Fruit fly (Drosophila melanogaster) whole organism, wandering third instar larva: ENCODE measurements around the gene CCT6.

ENCODE experiments used
- Abd-B ChIP-seq: fragments of >200 bp; optimal IDR thresholded peaks from 2 replicates; lab custom pipeline; 2017; ENCODE audit warnings: missing biosample characterization, missing genetic modification characterization
- Hr83 ChIP-seq: fragments of 200-300 bp; sonication (Bioruptor generic); optimal IDR thresholded peaks from 2 replicates; lab custom pipeline; 2016; ENCODE audit warnings: missing biosample characterization, mild to moderate bottlenecking, missing genetic modification characterization, moderate library complexity; ENCODE audit not compliant: poor library complexity, severe bottlenecking
- Jra ChIP-seq: sonication (Bioruptor generic); optimal IDR thresholded peaks from 2 replicates; lab custom pipeline; 2016; ENCODE audit warnings: missing biosample characterization, missing genetic modification characterization
- Myc ChIP-seq: fragments of >200 bp; optimal IDR thresholded peaks from 2 replicates; lab custom pipeline; 2017
- Rel ChIP-seq, 2 experiments: fragments of 200-800 bp; sonication (Bioruptor generic) in 1 of 2; optimal IDR thresholded peaks; 2 replicates in 1 of 2; 3 replicates in 1 of 2; lab custom pipeline; 2016 to 2019; ENCODE audit warnings: mild to moderate bottlenecking in 2 of 2, missing biosample characterization in 2 of 2, missing genetic modification characterization in 2 of 2, moderate library complexity in 1 of 2
- br ChIP-seq: fragments of 200-800 bp; sonication (Bioruptor generic); optimal IDR thresholded peaks from 2 replicates; lab custom pipeline; 2016; ENCODE audit warnings: missing biosample characterization, missing genetic modification characterization
- fru ChIP-seq: fragments of 200-800 bp; sonication (Bioruptor generic); optimal IDR thresholded peaks from 3 replicates; lab custom pipeline; 2016; ENCODE audit warnings: missing biosample characterization, mild to moderate bottlenecking, missing genetic modification characterization
- h ChIP-seq: fragments of 200-800 bp; sonication (Bioruptor generic); optimal IDR thresholded peaks from 3 replicates; lab custom pipeline; 2016; ENCODE audit warnings: missing biosample characterization, mild to moderate bottlenecking, missing genetic modification characterization
- pan ChIP-seq: fragments of >200 bp; optimal IDR thresholded peaks from 2 replicates; lab custom pipeline; 2017
- psq ChIP-seq: fragments of 200-800 bp; sonication (Bioruptor generic); optimal IDR thresholded peaks from 3 replicates; lab custom pipeline; 2017; ENCODE audit warnings: missing biosample characterization, mild to moderate bottlenecking, missing genetic modification characterization, moderate library complexity
- sv ChIP-seq: fragments of 200-800 bp; sonication (Bioruptor generic); optimal IDR thresholded peaks from 3 replicates; lab custom pipeline; 2016; ENCODE audit warnings: missing biosample characterization, missing genetic modification characterization
- usp ChIP-seq: fragments of >200 bp; optimal IDR thresholded peaks from 2 replicates; lab custom pipeline; 2017; ENCODE audit warnings: missing biosample characterization, missing genetic modification characterization

dm6 chrX:15740881-15741280 lies 5.6 kb upstream of the CCT6 start:
- TF ChIP-seq usp (GFP tag; lab: Kevin White, UChicago) (no peak), sv (GFP tag; lab: Kevin White, UChicago) (no peak), h (no peak), Jra (GFP tag; lab: Kevin White, UChicago) (no peak), Hr83 (GFP tag; lab: Kevin White, UChicago) (no peak), psq (GFP tag; lab: Kevin White, UChicago) (no peak), fru (GFP tag; lab: Kevin White, UChicago) (no peak), br (GFP tag; lab: Kevin White, UChicago) (no peak), Rel (GFP tag; optimal IDR thresholded peaks at IDR 0.05; lab: Kevin White, UChicago) (no peak), Rel (tag; optimal IDR thresholded peaks at IDR 0.05; lab: Kevin White, UChicago) (no peak), Myc (no peak), Abd-B (GFP tag; lab: Kevin White, UChicago) (no peak), pan (lab: Kevin White, UChicago) (no peak)
